Fruit fly (Drosophila melanogaster): ENCODE measurements around the gene CG42464.

CG42464 gene

DNA sequence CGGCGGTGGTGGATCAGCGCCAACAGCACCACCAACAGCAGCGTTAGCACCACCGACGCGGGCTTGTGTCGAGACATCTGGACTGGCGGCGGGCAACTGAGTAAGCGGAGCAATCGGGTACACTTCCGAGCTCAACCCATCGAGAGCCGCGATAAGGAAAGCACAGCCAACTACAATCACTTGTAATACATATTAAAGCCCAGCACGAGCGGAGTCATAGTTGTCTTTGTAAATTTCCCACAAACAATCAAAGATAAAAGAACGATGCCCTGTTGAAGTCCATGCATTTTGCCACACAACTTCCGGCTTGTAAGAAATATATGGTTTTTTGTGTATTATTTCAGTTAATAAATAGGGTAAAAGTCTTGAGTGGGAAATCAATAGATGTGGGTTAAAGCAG is 7.7 kb downstream of the CG42464 start, which contains the start of gene CG31777:
Gene CG31777 (minus strand): TSS at position 101 of the 400 bp plus-strand sequence.
- TF ChIP-seq pan (optimal IDR thresholded peaks at IDR 0.05) (no peak), woc (GFP tag; optimal IDR thresholded peaks at IDR 0.05) (no peak), dsf (GFP tag; optimal IDR thresholded peaks at IDR 0.05; ENCODE audit: borderline replicate concordance) (no peak), Abd-B (GFP tag; optimal IDR thresholded peaks at IDR 0.05) (no peak), Mio (GFP tag; optimal IDR thresholded peaks at IDR 0.05) (no peak), dl (GFP tag; optimal IDR thresholded peaks at IDR 0.05; ENCODE audit: insufficient read depth in 1 of 2, partially characterized antibody in 2 of 2) (no peak), tai (GFP tag; optimal IDR thresholded peaks at IDR 0.05) (no peak), Hr78 (GFP tag; optimal IDR thresholded peaks at IDR 0.05) (no peak), rgr (GFP tag; optimal IDR thresholded peaks at IDR 0.05) (no peak)

DNA sequence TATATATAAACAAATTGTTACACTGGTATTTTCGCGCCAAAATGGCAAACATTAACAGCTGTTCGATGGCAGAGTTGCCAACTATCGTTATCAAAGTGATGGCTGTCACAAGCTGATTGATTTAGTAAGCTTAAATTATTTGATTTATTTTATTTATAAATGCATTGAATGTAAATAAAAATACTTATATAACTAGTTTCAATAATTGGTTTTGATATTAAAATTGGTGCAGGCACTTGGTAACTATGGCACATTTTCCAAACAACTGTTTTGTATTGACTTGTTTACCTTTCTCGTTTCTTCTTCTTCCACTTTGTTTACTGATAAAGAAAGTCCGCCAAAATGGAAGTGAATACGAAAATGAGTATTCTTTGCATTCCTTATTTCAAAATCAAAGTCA is 12.4 kb downstream of the CG42464 start, which contains the start of gene cutlet:
Gene cutlet (minus strand): TSS at position 84 of the 400 bp plus-strand sequence.
- TF ChIP-seq lola (GFP tag; optimal IDR thresholded peaks at IDR 0.05) = no peak
- no peak for TF ChIP-seq dsf (GFP tag; optimal IDR thresholded peaks at IDR 0.05; ENCODE audit: borderline replicate concordance)
- TF ChIP-seq Abd-B (GFP tag; optimal IDR thresholded peaks at IDR 0.05) = no peak
- TF ChIP-seq sv (GFP tag; optimal IDR thresholded peaks at IDR 0.05) = no peak
- TF ChIP-seq brk (GFP tag; optimal IDR thresholded peaks at IDR 0.05) = no peak
- no peak for TF ChIP-seq Vsx2 (GFP tag; optimal IDR thresholded peaks at IDR 0.05; ENCODE audit: partially characterized antibody)
- TF ChIP-seq Hr78 (GFP tag; optimal IDR thresholded peaks at IDR 0.05) = no peak
- TF ChIP-seq N (GFP tag; optimal IDR thresholded peaks at IDR 0.05) = no peak
- TF ChIP-seq OdsH (GFP tag; optimal IDR thresholded peaks at IDR 0.05) = no peak
- TF ChIP-seq dmrt93B (GFP tag; optimal IDR thresholded peaks at IDR 0.05) = no peak
- no peak for TF ChIP-seq sage (GFP tag; optimal IDR thresholded peaks at IDR 0.05)
- TF ChIP-seq psq (GFP tag; optimal IDR thresholded peaks at IDR 0.05) = no peak
- no peak for TF ChIP-seq Hnf4 (GFP tag; optimal IDR thresholded peaks at IDR 0.05)
- TF ChIP-seq fru (GFP tag; optimal IDR thresholded peaks at IDR 0.05) = no peak
- TF ChIP-seq Myc (optimal IDR thresholded peaks at IDR 0.05) = no peak
- TF ChIP-seq foxo (GFP tag; optimal IDR thresholded peaks at IDR 0.05) = peak in 1 of 2 experiments; percentile 16
- no peak for TF ChIP-seq Dfd (GFP tag; optimal IDR thresholded peaks at IDR 0.05)
- TF ChIP-seq pan (optimal IDR thresholded peaks at IDR 0.05) = no peak
- TF ChIP-seq tai (GFP tag; optimal IDR thresholded peaks at IDR 0.05) = no peak
- no peak for TF ChIP-seq Hr83 (GFP tag; optimal IDR thresholded peaks at IDR 0.05; ENCODE audit: poor library complexity, severe bottlenecking)
- TF ChIP-seq CG32264 (GFP tag; optimal IDR thresholded peaks at IDR 0.05) = no peak
- TF ChIP-seq woc (GFP tag; optimal IDR thresholded peaks at IDR 0.05) = no peak
- TF ChIP-seq jim (GFP tag; optimal IDR thresholded peaks at IDR 0.05) = no peak
- no peak for TF ChIP-seq CG9705 (GFP tag; optimal IDR thresholded peaks at IDR 0.05)
- no peak for TF ChIP-seq GATAd (GFP tag; optimal IDR thresholded peaks at IDR 0.05)
- no peak for TF ChIP-seq Rel (GFP tag; optimal IDR thresholded peaks at IDR 0.05)
- no peak for TF ChIP-seq Rel (tag; optimal IDR thresholded peaks at IDR 0.05)
- no peak for TF ChIP-seq br (GFP tag; optimal IDR thresholded peaks at IDR 0.05)
- no peak for TF ChIP-seq Sp1 (GFP tag; optimal IDR thresholded peaks at IDR 0.05)
- peak; percentile 41 for TF ChIP-seq Dif (GFP tag; optimal IDR thresholded peaks at IDR 0.05; ENCODE audit: partially characterized antibody)
- peak; percentile 29 for TF ChIP-seq rgr (GFP tag; optimal IDR thresholded peaks at IDR 0.05)
- peak; percentile 10 for TF ChIP-seq h (GFP tag; optimal IDR thresholded peaks at IDR 0.05)
- no peak for TF ChIP-seq ey (GFP tag; optimal IDR thresholded peaks at IDR 0.05)
- no peak for TF ChIP-seq dl (GFP tag; optimal IDR thresholded peaks at IDR 0.05; ENCODE audit: insufficient read depth in 1 of 2, partially characterized antibody in 2 of 2)
- TF ChIP-seq HLH106 (tag; optimal IDR thresholded peaks at IDR 0.05) = peak; percentile 28
- TF ChIP-seq usp (GFP tag; optimal IDR thresholded peaks at IDR 0.05) = no peak
- TF ChIP-seq Mio (GFP tag; optimal IDR thresholded peaks at IDR 0.05) = no peak
- TF ChIP-seq Jra (GFP tag; optimal IDR thresholded peaks at IDR 0.05) = no peak
- TF ChIP-seq CrebA (GFP tag; optimal IDR thresholded peaks at IDR 0.05; ENCODE audit: borderline replicate concordance) = no peak

DNA sequence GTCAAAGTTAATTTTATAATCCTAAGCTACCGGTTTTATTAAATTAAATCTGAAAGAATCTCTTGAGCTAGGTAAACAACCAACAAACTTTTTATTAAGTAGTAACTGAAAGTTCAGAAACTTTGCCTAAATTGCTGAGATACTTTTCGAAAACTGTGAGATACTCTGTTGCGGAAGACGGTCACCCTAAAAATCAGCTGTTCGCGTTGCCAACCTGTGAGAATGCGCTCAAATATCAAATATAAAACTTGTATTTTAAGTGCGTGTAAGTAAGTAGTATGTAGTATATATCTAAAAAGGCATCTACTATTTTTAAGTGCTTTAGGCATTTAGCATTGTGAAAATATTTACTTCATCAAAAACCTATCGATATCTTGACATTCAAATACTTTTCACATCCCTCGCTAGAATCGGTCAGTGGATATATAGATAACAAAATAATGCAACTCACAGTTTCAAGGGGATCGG is 13.7 kb downstream of the CG42464 start, which contains the start of the genes CG31955 and CG2818:
Gene CG31955 (minus strand): TSS at position 157 of the 468 bp plus-strand sequence.
Gene CG2818 (plus strand): TSS at position 412 of the 468 bp plus-strand sequence.
- TF ChIP-seq CG9705 (GFP tag; optimal IDR thresholded peaks at IDR 0.05) (no peak), h (GFP tag; optimal IDR thresholded peaks at IDR 0.05) (peak; percentile 47), br (GFP tag; optimal IDR thresholded peaks at IDR 0.05) (no peak), N (GFP tag; optimal IDR thresholded peaks at IDR 0.05) (no peak), sage (GFP tag; optimal IDR thresholded peaks at IDR 0.05) (no peak), Myc (optimal IDR thresholded peaks at IDR 0.05) (peak; percentile 55), foxo (GFP tag; optimal IDR thresholded peaks at IDR 0.05) (peak; percentile 28 to 32), woc (GFP tag; optimal IDR thresholded peaks at IDR 0.05) (peak; percentile 34), dsf (GFP tag; optimal IDR thresholded peaks at IDR 0.05; ENCODE audit: borderline replicate concordance) (no peak), Dfd (GFP tag; optimal IDR thresholded peaks at IDR 0.05) (no peak), brk (GFP tag; optimal IDR thresholded peaks at IDR 0.05) (no peak), ey (GFP tag; optimal IDR thresholded peaks at IDR 0.05) (peak; percentile 38), fru (GFP tag; optimal IDR thresholded peaks at IDR 0.05) (peak; percentile 6), OdsH (GFP tag; optimal IDR thresholded peaks at IDR 0.05) (peak; percentile 18), pan (optimal IDR thresholded peaks at IDR 0.05) (no peak), Mio (GFP tag; optimal IDR thresholded peaks at IDR 0.05) (no peak), psq (GFP tag; optimal IDR thresholded peaks at IDR 0.05) (peak; percentile 3), Hr78 (GFP tag; optimal IDR thresholded peaks at IDR 0.05) (no peak), Abd-B (GFP tag; optimal IDR thresholded peaks at IDR 0.05) (no peak), Dif (GFP tag; optimal IDR thresholded peaks at IDR 0.05; ENCODE audit: partially characterized antibody) (no peak), CrebA (GFP tag; optimal IDR thresholded peaks at IDR 0.05; ENCODE audit: borderline replicate concordance) (no peak), Jra (GFP tag; optimal IDR thresholded peaks at IDR 0.05) (peak; percentile 47), Sp1 (GFP tag; optimal IDR thresholded peaks at IDR 0.05) (no peak), rgr (GFP tag; optimal IDR thresholded peaks at IDR 0.05) (peak; percentile 47), CG32264 (GFP tag; optimal IDR thresholded peaks at IDR 0.05) (no peak), lola (GFP tag; optimal IDR thresholded peaks at IDR 0.05) (no peak), dl (GFP tag; optimal IDR thresholded peaks at IDR 0.05; ENCODE audit: insufficient read depth in 1 of 2, partially characterized antibody in 2 of 2) (no peak), HLH106 (tag; optimal IDR thresholded peaks at IDR 0.05) (peak; percentile 17), Hnf4 (GFP tag; optimal IDR thresholded peaks at IDR 0.05) (no peak), tai (GFP tag; optimal IDR thresholded peaks at IDR 0.05) (no peak), sv (GFP tag; optimal IDR thresholded peaks at IDR 0.05) (no peak), Vsx2 (GFP tag; optimal IDR thresholded peaks at IDR 0.05; ENCODE audit: partially characterized antibody) (no peak), jim (GFP tag; optimal IDR thresholded peaks at IDR 0.05) (no peak), Hr83 (GFP tag; optimal IDR thresholded peaks at IDR 0.05; ENCODE audit: poor library complexity, severe bottlenecking) (no peak), GATAd (GFP tag; optimal IDR thresholded peaks at IDR 0.05) (peak; percentile 1)

Data from whole organism, wandering third instar larva.